Worm (Caenorhabditis elegans) whole organism, L2 larva: ENCODE results near the gene nspc-17.

Source experiments
- alr-1 ChIP-seq: fragments of 150-350 bp; optimal IDR thresholded peaks from 2 replicates; lab custom pipeline; 2014; ENCODE audit warnings: missing biosample characterization, missing genetic modification characterization
- ceh-82 ChIP-seq: fragments of 150-350 bp; optimal IDR thresholded peaks from 2 replicates; lab custom pipeline; 2014; ENCODE audit warnings: missing biosample characterization, missing genetic modification characterization
- egl-27 ChIP-seq: sonication (generic microtip); optimal IDR thresholded peaks from 3 replicates; lab custom pipeline; 2017; ENCODE audit warnings: missing biosample characterization, missing genetic modification reagents, missing genetic modification characterization
- elt-1 ChIP-seq: fragments of 150-350 bp; optimal IDR thresholded peaks from 2 replicates; lab custom pipeline; 2014; ENCODE audit warnings: missing biosample characterization, missing genetic modification characterization
- lin-39 ChIP-seq: fragments of 150-350 bp; optimal IDR thresholded peaks from 2 replicates; lab custom pipeline; 2014; ENCODE audit warnings: missing biosample characterization, missing genetic modification reagents, missing genetic modification characterization
- mdl-1 ChIP-seq, 2 experiments: fragments of 150-350 bp in 1 of 2; sonication (generic microtip) in 1 of 2; optimal IDR thresholded peaks; 2 replicates each; lab custom pipeline; 2017; ENCODE audit warnings: missing biosample characterization in 2 of 2, missing genetic modification characterization in 2 of 2
- nhr-10 ChIP-seq: sonication (generic microtip); optimal IDR thresholded peaks from 2 replicates; lab custom pipeline; 2017; ENCODE audit warnings: missing biosample characterization, missing genetic modification characterization
- nhr-11 ChIP-seq: fragments of 150-350 bp; optimal IDR thresholded peaks from 2 replicates; lab custom pipeline; 2014; ENCODE audit warnings: missing biosample characterization, missing genetic modification characterization
- sma-9 ChIP-seq, 2 experiments: fragments of 150-350 bp in 1 of 2; sonication (generic microtip) in 1 of 2; optimal IDR thresholded peaks; 2 replicates each; lab custom pipeline; 2014 to 2016; ENCODE audit warnings: missing genetic modification characterization in 2 of 2, mild to moderate bottlenecking in 1 of 2, missing biosample characterization in 1 of 2, missing compliant biosample characterization in 1 of 2, missing genetic modification reagents in 1 of 2, moderate library complexity in 1 of 2
- unc-62 ChIP-seq: fragments of 150-350 bp; optimal IDR thresholded peaks from 2 replicates; lab custom pipeline; 2014; ENCODE audit warnings: missing biosample characterization, missing genetic modification reagents, missing genetic modification characterization
- zag-1 ChIP-seq: fragments of 150-350 bp; optimal IDR thresholded peaks from 2 replicates; lab custom pipeline; 2014; ENCODE audit warnings: missing biosample characterization, missing genetic modification characterization

DNA sequence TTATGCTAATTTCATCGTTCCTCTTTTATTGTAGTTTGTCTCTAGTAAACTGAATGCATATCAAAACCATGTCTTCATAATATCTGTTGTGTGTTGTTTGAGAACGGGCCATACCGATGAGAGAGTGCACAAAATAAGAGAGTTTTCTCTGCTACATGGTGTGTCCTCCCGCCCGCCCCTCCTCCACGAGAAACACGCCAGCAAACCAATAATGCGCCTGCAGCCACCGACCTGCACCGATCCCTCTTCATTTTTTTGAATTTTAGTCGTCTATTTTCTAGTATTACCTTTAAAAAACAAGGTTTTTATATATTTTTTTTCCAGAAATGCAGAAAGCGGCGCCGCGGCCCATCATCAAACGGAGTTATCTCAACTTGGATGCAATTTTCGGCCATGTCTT is 44.7 kb downstream of the nspc-17 start, which contains the start of gene gfi-3:
- TF ChIP-seq ceh-82 (tag; lab: Kevin White, UChicago) (no peak), lin-39 (no peak), elt-1 (tag; lab: Kevin White, UChicago) (no peak), alr-1 (tag; lab: Kevin White, UChicago) (no peak), nhr-10 (no peak), nhr-11 (tag; lab: Kevin White, UChicago) (no peak), mdl-1 (tag; optimal IDR thresholded peaks at IDR 0.05; lab: Kevin White, UChicago) (peak; percentile 0 to 48), zag-1 (tag; lab: Kevin White, UChicago) (peak; percentile 13), egl-27 (tag; lab: Kevin White, UChicago) (peak; percentile 77), sma-9 (GFP tag; optimal IDR thresholded peaks at IDR 0.05; lab: Kevin White, UChicago) (peak; percentile 84), sma-9 (tag; optimal IDR thresholded peaks at IDR 0.05; lab: Kevin White, UChicago) (no peak), unc-62 (GFP tag; lab: Kevin White, UChicago) (no peak)
